Worm (Caenorhabditis elegans) whole organism, L1 larva: ENCODE results near the gene hda-2.

Experiments used
- C16A3.4 ChIP-seq: fragments of 150-350 bp; optimal IDR thresholded peaks from 2 replicates; lab custom pipeline; 2014; ENCODE audit warnings: missing biosample characterization, missing genetic modification characterization
- aha-1 ChIP-seq: fragments of 150-350 bp; optimal IDR thresholded peaks from 2 replicates; lab custom pipeline; 2014; ENCODE audit warnings: missing biosample characterization, missing genetic modification characterization
- aly-2 ChIP-seq: fragments of 150-350 bp; optimal IDR thresholded peaks from 2 replicates; lab custom pipeline; 2014; ENCODE audit warnings: missing biosample characterization, missing genetic modification characterization
- ama-1 ChIP-seq: fragments of 150-350 bp; optimal IDR thresholded peaks from 2 replicates; lab custom pipeline; 2014
- ceh-63 ChIP-seq: fragments of 200-800 bp; sonication (Bioruptor generic); optimal IDR thresholded peaks from 2 replicates; lab custom pipeline; 2018; ENCODE audit warnings: mild to moderate bottlenecking, missing genetic modification characterization, missing compliant biosample characterization
- ceh-8 ChIP-seq: fragments of 200-800 bp; sonication (Bioruptor generic); optimal IDR thresholded peaks from 2 replicates; lab custom pipeline; 2018; ENCODE audit warnings: mild to moderate bottlenecking, missing genetic modification characterization, moderate library complexity, missing compliant biosample characterization
- ceh-90 ChIP-seq: sonication (generic microtip); optimal IDR thresholded peaks from 2 replicates; lab custom pipeline; 2016; ENCODE audit warnings: missing genetic modification characterization, missing compliant biosample characterization
- ces-1 ChIP-seq: fragments of 150-350 bp; optimal IDR thresholded peaks from 2 replicates; lab custom pipeline; 2014; ENCODE audit warnings: missing biosample characterization, missing genetic modification reagents, missing genetic modification characterization
- dpl-1 ChIP-seq, 3 experiments: fragments of 150-350 bp in 2 of 3; sonication (generic microtip) in 1 of 3; optimal IDR thresholded peaks; 2 replicates each; lab custom pipeline; 2014 to 2017; ENCODE audit warnings: missing biosample characterization in 3 of 3, missing genetic modification characterization in 3 of 3, missing genetic modification reagents in 3 of 3
- efl-1 ChIP-seq, 4 experiments: fragments of 150-350 bp; optimal IDR thresholded peaks in 3 of 4; peaks in 1 of 4; 1 replicate in 1 of 4; 2 replicates in 3 of 4; lab custom pipeline; 2014; ENCODE audit warnings: missing biosample characterization in 2 of 4, missing genetic modification characterization in 2 of 4, missing genetic modification reagents in 2 of 4
- efl-3 ChIP-seq: fragments of 200-800 bp; sonication (Bioruptor generic); optimal IDR thresholded peaks from 2 replicates; lab custom pipeline; 2018; ENCODE audit warnings: mild to moderate bottlenecking, missing genetic modification characterization, missing compliant biosample characterization
- egl-27 ChIP-seq, 2 experiments: fragments of 150-350 bp in 1 of 2; sonication (generic microtip); optimal IDR thresholded peaks; 3 replicates each; lab custom pipeline; 2017 to 2018; ENCODE audit warnings: missing biosample characterization in 2 of 2, missing genetic modification characterization in 2 of 2, missing genetic modification reagents in 2 of 2
- elt-2 ChIP-seq: sonication (generic microtip); optimal IDR thresholded peaks from 2 replicates; lab custom pipeline; 2016; ENCODE audit warnings: missing genetic modification characterization, mild to moderate bottlenecking, inconsistent platforms, missing compliant biosample characterization, missing genetic modification reagents
- elt-3 ChIP-seq, 6 experiments: fragments of 150-350 bp in 1 of 6; sonication (generic microtip); optimal IDR thresholded peaks; 2 replicates each; lab custom pipeline; 2017 to 2018; ENCODE audit warnings: missing biosample characterization in 6 of 6, missing genetic modification characterization in 6 of 6, inconsistent platforms in 1 of 6
- ets-5 ChIP-seq: fragments of 200-800 bp; sonication (Bioruptor generic); IDR thresholded peaks from 2 replicates; pipeline ENCODE4 v1.3.6; 2022; ENCODE audit warnings: missing genetic modification characterization, missing compliant biosample characterization
- fkh-10 ChIP-seq: sonication (generic microtip); optimal IDR thresholded peaks from 2 replicates; lab custom pipeline; 2017; ENCODE audit warnings: missing biosample characterization, missing genetic modification reagents, missing genetic modification characterization
- fkh-4 ChIP-seq: sonication (generic microtip); optimal IDR thresholded peaks from 2 replicates; lab custom pipeline; 2016; ENCODE audit warnings: missing compliant biosample characterization, missing genetic modification characterization, borderline replicate concordance
- fos-1 ChIP-seq: fragments of 150-350 bp; optimal IDR thresholded peaks from 2 replicates; lab custom pipeline; 2014; ENCODE audit warnings: missing biosample characterization, missing genetic modification characterization
- grh-1 ChIP-seq: fragments of 200-800 bp; sonication (Bioruptor generic); IDR thresholded peaks from 2 replicates; pipeline ENCODE4 v1.3.6; 2022; ENCODE audit warnings: missing genetic modification reagents, missing genetic modification characterization, missing compliant biosample characterization
- hlh-17 ChIP-seq: fragments of 200-800 bp; sonication (Bioruptor generic); optimal IDR thresholded peaks from 2 replicates; lab custom pipeline; 2018; ENCODE audit warnings: missing genetic modification characterization, mild to moderate bottlenecking, missing compliant biosample characterization, moderate library complexity, borderline replicate concordance
- hpl-2 ChIP-seq: fragments of 150-350 bp; optimal IDR thresholded peaks from 2 replicates; lab custom pipeline; 2014; ENCODE audit warnings: missing biosample characterization, missing genetic modification reagents, missing genetic modification characterization
- irx-1 ChIP-seq: sonication (generic microtip); optimal IDR thresholded peaks from 2 replicates; lab custom pipeline; 2016; ENCODE audit warnings: missing genetic modification characterization, missing compliant biosample characterization
- jun-1 ChIP-seq: fragments of 150-350 bp; optimal IDR thresholded peaks from 2 replicates; lab custom pipeline; 2014; ENCODE audit warnings: missing biosample characterization, missing genetic modification reagents, missing genetic modification characterization
- lin-13 ChIP-seq: fragments of 150-350 bp; optimal IDR thresholded peaks from 2 replicates; lab custom pipeline; 2014; ENCODE audit warnings: missing biosample characterization, missing genetic modification reagents, missing genetic modification characterization
- lin-14 ChIP-seq: fragments of 200-800 bp; sonication (Bioruptor generic); optimal IDR thresholded peaks from 2 replicates; lab custom pipeline; 2018; ENCODE audit warnings: mild to moderate bottlenecking, missing genetic modification characterization, moderate library complexity, missing compliant biosample characterization
- lin-35 ChIP-seq, 2 experiments: fragments of 150-350 bp; optimal IDR thresholded peaks; 2 replicates each; lab custom pipeline; 2014; ENCODE audit warnings: missing biosample characterization in 2 of 2, missing genetic modification characterization in 2 of 2, missing genetic modification reagents in 2 of 2
- lin-39 ChIP-seq: fragments of 150-350 bp; optimal IDR thresholded peaks from 2 replicates; lab custom pipeline; 2014; ENCODE audit warnings: missing biosample characterization, missing genetic modification reagents, missing genetic modification characterization
- mab-9 ChIP-seq: fragments of 200-800 bp; sonication (Bioruptor generic); IDR thresholded peaks from 2 replicates; pipeline ENCODE4 v1.3.6; 2022; ENCODE audit warnings: missing genetic modification reagents, missing genetic modification characterization, missing compliant biosample characterization
- mdl-1 ChIP-seq, 2 experiments: fragments of 150-350 bp; optimal IDR thresholded peaks; 2 replicates each; lab custom pipeline; 2014 to 2017; ENCODE audit warnings: missing biosample characterization in 2 of 2, missing genetic modification characterization in 2 of 2, inconsistent platforms in 1 of 2
- mef-2 ChIP-seq: fragments of 150-350 bp; optimal IDR thresholded peaks from 2 replicates; lab custom pipeline; 2014; ENCODE audit warnings: missing biosample characterization, missing genetic modification characterization
- mep-1 ChIP-seq: fragments of 150-350 bp; optimal IDR thresholded peaks from 2 replicates; lab custom pipeline; 2014; ENCODE audit warnings: missing biosample characterization, missing genetic modification characterization
- nhr-237 ChIP-seq: fragments of 150-350 bp; optimal IDR thresholded peaks from 2 replicates; lab custom pipeline; 2014; ENCODE audit warnings: missing biosample characterization, missing genetic modification characterization
- nhr-76 ChIP-seq: sonication (generic microtip); optimal IDR thresholded peaks from 2 replicates; lab custom pipeline; 2017; ENCODE audit warnings: missing biosample characterization, missing genetic modification characterization
- nhr-77 ChIP-seq: fragments of 150-350 bp; optimal IDR thresholded peaks from 2 replicates; lab custom pipeline; 2014; ENCODE audit warnings: missing biosample characterization, missing genetic modification characterization
- nhr-84 ChIP-seq: sonication (generic microtip); optimal IDR thresholded peaks from 2 replicates; lab custom pipeline; 2017; ENCODE audit warnings: missing biosample characterization, missing genetic modification characterization
- nhr-85 ChIP-seq: sonication (generic microtip); peaks from one replicate; lab custom pipeline; 2016; ENCODE audit warnings: missing genetic modification characterization, inconsistent platforms, missing compliant biosample characterization
- nhr-90 ChIP-seq: sonication (generic microtip); optimal IDR thresholded peaks from 2 replicates; lab custom pipeline; 2016; ENCODE audit warnings: mild to moderate bottlenecking, missing genetic modification characterization, missing compliant biosample characterization; ENCODE audit not compliant: poor library complexity
- pag-3 ChIP-seq: sonication (generic microtip); optimal IDR thresholded peaks from 2 replicates; lab custom pipeline; 2017; ENCODE audit warnings: missing genetic modification characterization, mild to moderate bottlenecking, missing compliant biosample characterization, antibody characterized with exemption, borderline replicate concordance; ENCODE audit not compliant: insufficient read depth
- pax-3 ChIP-seq: fragments of 200-800 bp; sonication (Bioruptor generic); optimal IDR thresholded peaks from 2 replicates; lab custom pipeline; 2018; ENCODE audit warnings: mild to moderate bottlenecking, missing genetic modification characterization, moderate library complexity, missing compliant biosample characterization
- pqm-1 ChIP-seq: sonication (generic microtip); optimal IDR thresholded peaks from 3 replicates; lab custom pipeline; 2017; ENCODE audit warnings: missing biosample characterization, missing genetic modification characterization
- rnt-1 ChIP-seq: sonication (generic microtip); optimal IDR thresholded peaks from 2 replicates; lab custom pipeline; 2016; ENCODE audit warnings: mild to moderate bottlenecking, missing genetic modification characterization, moderate library complexity, missing compliant biosample characterization
- skn-1 ChIP-seq: fragments of 150-350 bp; optimal IDR thresholded peaks from 2 replicates; lab custom pipeline; 2014; ENCODE audit warnings: missing biosample characterization, missing genetic modification characterization
- sox-4 ChIP-seq: sonication (generic microtip); optimal IDR thresholded peaks from 2 replicates; lab custom pipeline; 2016; ENCODE audit warnings: missing genetic modification characterization, missing compliant biosample characterization
- sup-37 ChIP-seq: fragments of 200-800 bp; sonication (Bioruptor generic); optimal IDR thresholded peaks from 2 replicates; lab custom pipeline; 2018; ENCODE audit warnings: mild to moderate bottlenecking, missing genetic modification characterization, missing compliant biosample characterization
- tbx-2 ChIP-seq: sonication (generic microtip); optimal IDR thresholded peaks from 2 replicates; lab custom pipeline; 2016; ENCODE audit warnings: missing genetic modification characterization, missing compliant biosample characterization
- unc-30 ChIP-seq: sonication (generic microtip); optimal IDR thresholded peaks from 2 replicates; lab custom pipeline; 2017; ENCODE audit warnings: missing biosample characterization, missing genetic modification characterization
- vab-15 ChIP-seq: sonication (generic microtip); optimal IDR thresholded peaks from 2 replicates; lab custom pipeline; 2017; ENCODE audit warnings: missing genotype, mild to moderate bottlenecking, missing genetic modification characterization, missing compliant biosample characterization
- xbp-1 ChIP-seq: sonication (generic microtip); optimal IDR thresholded peaks from 2 replicates; lab custom pipeline; 2016; ENCODE audit warnings: missing genetic modification characterization, missing compliant biosample characterization
- zag-1 ChIP-seq: fragments of 150-350 bp; optimal IDR thresholded peaks from 2 replicates; lab custom pipeline; 2014; ENCODE audit warnings: missing biosample characterization, missing genetic modification characterization
- ztf-4 ChIP-seq: fragments of 150-350 bp; optimal IDR thresholded peaks from 2 replicates; lab custom pipeline; 2014; ENCODE audit warnings: missing biosample characterization, missing genetic modification characterization

hda-2 gene

ce11 chrII:8016761-8017160 is 5.6 kb downstream of the hda-2 start (continued):
- TF ChIP-seq ceh-90 (tag; lab: Kevin White, UChicago) (no peak), pax-3 (no peak), nhr-90 (peak; percentile 89), nhr-85 (peak; percentile 99), efl-1 (optimal IDR thresholded peaks at IDR 0.05; lab: Kevin White, UChicago) (peak; percentile 17 to 43), efl-1 (GFP tag; optimal IDR thresholded peaks at IDR 0.05 in 1 of 2; lab: Kevin White, UChicago) (peak; percentile 7 to 95), elt-3 (tag; optimal IDR thresholded peaks at IDR 0.05; lab: Kevin White, UChicago) (peak in 4 of 6 experiments; percentile 27 to 98 (median 65)), jun-1 (tag; lab: Kevin White, UChicago) (peak; percentile 54), egl-27 (tag; optimal IDR thresholded peaks at IDR 0.05; lab: Kevin White, UChicago) (peak; percentile 23 to 39), dpl-1 (GFP tag; optimal IDR thresholded peaks at IDR 0.05; lab: Kevin White, UChicago) (peak in 2 of 3 experiments; percentile 52 to 57), mab-9 (GFP tag; lab: Robert Waterston, UW) (0 out of 2 replicates have a peak, but pooled peaks have one; percentile 39), C16A3.4 (tag; lab: Kevin White, UChicago) (peak; percentile 74), lin-14 (GFP tag; lab: Kevin White, UChicago) (peak; percentile 93), lin-39 (tag; lab: Kevin White, UChicago) (peak; percentile 6), ets-5 (GFP tag; lab: Robert Waterston, UW) (no peak), nhr-77 (tag; lab: Kevin White, UChicago) (no peak), lin-13 (GFP tag; lab: Kevin White, UChicago) (peak; percentile 56)
- TF ChIP-seq, all 84 proteins: peak for 38

DNA sequence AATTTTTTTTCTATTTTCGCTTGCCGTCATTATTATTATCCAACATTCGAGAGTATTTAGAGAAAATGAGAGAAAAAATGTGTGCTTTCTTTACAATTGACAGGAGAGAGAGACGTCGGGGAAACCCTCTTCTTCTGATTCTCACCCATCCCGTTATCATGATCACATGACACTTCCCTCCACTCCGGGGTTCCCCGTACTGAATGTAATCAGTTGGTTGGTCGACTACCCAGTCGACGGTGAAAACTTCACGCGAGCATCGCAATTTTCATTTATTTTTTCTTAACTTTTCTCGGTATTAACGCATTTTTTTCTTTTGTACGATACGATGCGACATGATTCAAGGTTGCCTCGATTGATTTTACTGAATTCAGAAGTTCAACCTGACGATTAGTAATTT is 6.2 kb downstream of the hda-2 start:
- TF ChIP-seq mep-1 (tag; lab: Kevin White, UChicago) (peak; percentile 23), fkh-4 (tag; lab: Kevin White, UChicago) (no peak), vab-15 (tag; lab: Kevin White, UChicago) (no peak), hpl-2 (GFP tag; lab: Kevin White, UChicago) (no peak), lin-35 (GFP tag; optimal IDR thresholded peaks at IDR 0.05; lab: Kevin White, UChicago) (peak in 1 of 2 experiments; percentile 54), mef-2 (tag; lab: Kevin White, UChicago) (no peak), nhr-85 (peak; percentile 64), sox-4 (tag; lab: Kevin White, UChicago) (no peak), irx-1 (tag; lab: Kevin White, UChicago) (no peak), ztf-4 (tag; lab: Kevin White, UChicago) (peak; percentile 4), efl-3 (no peak), fkh-10 (GFP tag; lab: Kevin White, UChicago) (no peak), elt-2 (tag; lab: Kevin White, UChicago) (no peak), ces-1 (no peak), pqm-1 (tag; lab: Kevin White, UChicago) (no peak), nhr-237 (tag; lab: Kevin White, UChicago) (no peak), ama-1 (no peak), sup-37 (GFP tag; lab: Kevin White, UChicago) (no peak), elt-3 (tag; optimal IDR thresholded peaks at IDR 0.05; lab: Kevin White, UChicago) (peak in 3 of 6 experiments; percentile 51 to 69 (median 67)), grh-1 (GFP tag; lab: Robert Waterston, UW) (no peak), ceh-63 (no peak), lin-39 (tag; lab: Kevin White, UChicago) (no peak), unc-30 (no peak), rnt-1 (tag; lab: Kevin White, UChicago) (peak; percentile 62), aha-1 (no peak), lin-14 (GFP tag; lab: Kevin White, UChicago) (peak; percentile 73), mdl-1 (tag; optimal IDR thresholded peaks at IDR 0.05; lab: Kevin White, UChicago) (peak in 1 of 2 experiments; percentile 83), ceh-8 (GFP tag; lab: Kevin White, UChicago) (no peak), tbx-2 (tag; lab: Kevin White, UChicago) (peak; percentile 29), aly-2 (tag; lab: Kevin White, UChicago) (no peak), xbp-1 (tag; lab: Kevin White, UChicago) (no peak), fos-1 (tag; lab: Kevin White, UChicago) (no peak), skn-1 (tag; lab: Kevin White, UChicago) (peak; percentile 52), nhr-84 (tag; lab: Kevin White, UChicago) (no peak), hlh-17 (no peak), mab-9 (GFP tag; lab: Robert Waterston, UW) (no peak), nhr-76 (tag; lab: Kevin White, UChicago) (no peak), dpl-1 (GFP tag; optimal IDR thresholded peaks at IDR 0.05; lab: Kevin White, UChicago) (peak in 2 of 3 experiments; percentile 21 to 33), pag-3 (tag; lab: Kevin White, UChicago) (no peak), jun-1 (tag; lab: Kevin White, UChicago) (peak; percentile 62), zag-1 (tag; lab: Kevin White, UChicago) (no peak)
